Worm (Caenorhabditis elegans): ENCODE results near the gene bath-13.
"Not testable (repeated sequence)": the region's sequence is repeated elsewhere in the genome, so short reads cannot be mapped to it uniquely, and the experiment has no call there.

The bath-13 gene

ce11 chrII:2537754-2538153 lies 15.9 kb upstream of the bath-13 start, which contains the start of gene K02F6.7:
K02F6.7 (minus strand) TSS chrII:2537854.
- TF ChIP-seq F13C5.2 (tag; optimal IDR thresholded peaks at IDR 0.05): no peak
- TF ChIP-seq tra-4 (tag; optimal IDR thresholded peaks at IDR 0.05): no peak
- TF ChIP-seq hmg-4 (GFP tag; optimal IDR thresholded peaks at IDR 0.05): no peak
- no peak for TF ChIP-seq hmbx-1 (tag; optimal IDR thresholded peaks at IDR 0.05)
- TF ChIP-seq hnd-1 (tag; optimal IDR thresholded peaks at IDR 0.05): no peak
- no peak for TF ChIP-seq ama-1 (optimal IDR thresholded peaks at IDR 0.05)
- no peak for TF ChIP-seq pes-1 (GFP tag; IDR thresholded peaks at IDR 0.05)
- TF ChIP-seq tbx-37 (GFP tag; conservative IDR thresholded peaks at IDR 0.05): no peak
- no peak for TF ChIP-seq B0310.2 (tag; optimal IDR thresholded peaks at IDR 0.05)
- no peak for TF ChIP-seq tbx-11 (GFP tag; IDR thresholded peaks at IDR 0.05)
- TF ChIP-seq ceh-13 (GFP tag; optimal IDR thresholded peaks at IDR 0.05): no peak

DNA sequence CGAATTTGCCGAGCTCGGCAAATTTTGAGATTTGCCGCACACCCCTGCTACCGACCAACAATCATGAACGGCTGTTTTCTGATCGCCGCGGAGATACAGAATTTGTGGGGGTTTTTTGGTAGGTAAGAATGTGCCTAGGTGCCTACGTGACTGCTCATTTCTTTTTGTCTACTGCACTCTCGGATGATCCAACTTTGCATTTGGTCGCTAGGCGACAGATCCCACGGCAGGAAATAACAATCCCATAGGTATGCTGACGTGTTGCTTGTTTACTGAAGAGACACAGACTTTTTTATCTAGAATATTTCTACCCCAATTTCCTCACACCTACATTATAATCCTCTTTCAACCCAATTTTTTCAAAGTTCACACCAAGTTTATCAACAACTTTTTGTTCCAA lies 13.1 kb upstream of the bath-13 start, which contains the start of gene K02F6.8:
TSS of gene K02F6.8 (minus strand) at position 101 of the 400 bp plus-strand sequence.
- TF ChIP-seq tra-4 (tag; optimal IDR thresholded peaks at IDR 0.05); ama-1 (optimal IDR thresholded peaks at IDR 0.05); hmg-4 (GFP tag; optimal IDR thresholded peaks at IDR 0.05): not testable (repeated sequence)

ce11 chrII:2534459-2534858 lies 12.6 kb upstream of the bath-13 start, which contains the start of gene K02F6.5:
K02F6.5 (plus strand) TSS chrII:2534759.
- not testable (repeated sequence) for TF ChIP-seq tra-4 (tag; optimal IDR thresholded peaks at IDR 0.05); aly-1 (tag; optimal IDR thresholded peaks at IDR 0.05); hmg-4 (GFP tag; optimal IDR thresholded peaks at IDR 0.05)

ce11 chrII:2530496-2530895 lies 8.6 kb upstream of the bath-13 start, which contains the start of gene K02F6.6:
K02F6.6 (plus strand) TSS chrII:2530796.
- no peak for TF ChIP-seq ceh-36 (tag; optimal IDR thresholded peaks at IDR 0.05)
- TF ChIP-seq ama-1 (optimal IDR thresholded peaks at IDR 0.05): no peak
- TF ChIP-seq hmbx-1 (tag; optimal IDR thresholded peaks at IDR 0.05): no peak
- no peak for TF ChIP-seq pes-1 (GFP tag; IDR thresholded peaks at IDR 0.05)
- TF ChIP-seq aly-1 (tag; optimal IDR thresholded peaks at IDR 0.05): no peak
- no peak for TF ChIP-seq tra-4 (tag; optimal IDR thresholded peaks at IDR 0.05)
- no peak for TF ChIP-seq hmg-4 (GFP tag; optimal IDR thresholded peaks at IDR 0.05)
- TF ChIP-seq ceh-13 (GFP tag; optimal IDR thresholded peaks at IDR 0.05): no peak
- TF ChIP-seq hnd-1 (tag; optimal IDR thresholded peaks at IDR 0.05): no peak
- no peak for TF ChIP-seq tbx-11 (GFP tag; IDR thresholded peaks at IDR 0.05)

- TF ChIP-seq flt-1 (GFP tag; IDR thresholded peaks at IDR 0.05) (no peak), tbx-37 (GFP tag; conservative IDR thresholded peaks at IDR 0.05) (no peak), hmg-4 (GFP tag; optimal IDR thresholded peaks at IDR 0.05) (no peak), ceh-36 (tag; optimal IDR thresholded peaks at IDR 0.05) (peak; percentile 67), scrt-1 (GFP tag; IDR thresholded peaks at IDR 0.05) (no peak), pes-1 (GFP tag; IDR thresholded peaks at IDR 0.05) (no peak)
Measured at ce11 chrII:2526887-2527286, 5.0 kb upstream of the bath-13 start.

ce11 chrII:2525652-2526051 lies 3.8 kb upstream of the bath-13 start:
- no peak for TF ChIP-seq F13C5.2 (tag; optimal IDR thresholded peaks at IDR 0.05)
- TF ChIP-seq pes-1 (GFP tag; IDR thresholded peaks at IDR 0.05): 0 out of 2 replicates have a peak, but pooled peaks have one; percentile 40
- no peak for TF ChIP-seq aly-1 (tag; optimal IDR thresholded peaks at IDR 0.05)
- TF ChIP-seq hnd-1 (tag; optimal IDR thresholded peaks at IDR 0.05): no peak
- no peak for TF ChIP-seq hmbx-1 (tag; optimal IDR thresholded peaks at IDR 0.05)
- no peak for TF ChIP-seq tra-4 (tag; optimal IDR thresholded peaks at IDR 0.05)
- TF ChIP-seq ama-1 (optimal IDR thresholded peaks at IDR 0.05): no peak
- no peak for TF ChIP-seq tbx-11 (GFP tag; IDR thresholded peaks at IDR 0.05)
- TF ChIP-seq flt-1 (GFP tag; IDR thresholded peaks at IDR 0.05): no peak
- TF ChIP-seq scrt-1 (GFP tag; IDR thresholded peaks at IDR 0.05): no peak
- peak; percentile 97 for TF ChIP-seq ceh-36 (tag; optimal IDR thresholded peaks at IDR 0.05)
- no peak for TF ChIP-seq ets-7 (tag; optimal IDR thresholded peaks at IDR 0.05)

ce11 chrII:2518487-2518886 lies 3.4 kb downstream of the bath-13 start:
- TF ChIP-seq hmbx-1 (tag; optimal IDR thresholded peaks at IDR 0.05): no peak
- TF ChIP-seq F13C5.2 (tag; optimal IDR thresholded peaks at IDR 0.05): no peak
- TF ChIP-seq tra-4 (tag; optimal IDR thresholded peaks at IDR 0.05): no peak
- TF ChIP-seq ceh-36 (tag; optimal IDR thresholded peaks at IDR 0.05): no peak
- TF ChIP-seq ceh-13 (GFP tag; optimal IDR thresholded peaks at IDR 0.05): no peak
- no peak for TF ChIP-seq B0310.2 (tag; optimal IDR thresholded peaks at IDR 0.05)
- TF ChIP-seq ets-7 (tag; optimal IDR thresholded peaks at IDR 0.05): no peak
- no peak for TF ChIP-seq aly-1 (tag; optimal IDR thresholded peaks at IDR 0.05)
- TF ChIP-seq sea-1 (GFP tag; conservative IDR thresholded peaks at IDR 0.05): no peak
- no peak for TF ChIP-seq pes-1 (GFP tag; IDR thresholded peaks at IDR 0.05)
- no peak for TF ChIP-seq ama-1 (optimal IDR thresholded peaks at IDR 0.05)
- no peak for TF ChIP-seq hmg-4 (GFP tag; optimal IDR thresholded peaks at IDR 0.05)
- no peak for TF ChIP-seq flt-1 (GFP tag; IDR thresholded peaks at IDR 0.05)
- TF ChIP-seq tbx-11 (GFP tag; IDR thresholded peaks at IDR 0.05): no peak
- no peak for TF ChIP-seq tbx-37 (GFP tag; conservative IDR thresholded peaks at IDR 0.05)

DNA sequence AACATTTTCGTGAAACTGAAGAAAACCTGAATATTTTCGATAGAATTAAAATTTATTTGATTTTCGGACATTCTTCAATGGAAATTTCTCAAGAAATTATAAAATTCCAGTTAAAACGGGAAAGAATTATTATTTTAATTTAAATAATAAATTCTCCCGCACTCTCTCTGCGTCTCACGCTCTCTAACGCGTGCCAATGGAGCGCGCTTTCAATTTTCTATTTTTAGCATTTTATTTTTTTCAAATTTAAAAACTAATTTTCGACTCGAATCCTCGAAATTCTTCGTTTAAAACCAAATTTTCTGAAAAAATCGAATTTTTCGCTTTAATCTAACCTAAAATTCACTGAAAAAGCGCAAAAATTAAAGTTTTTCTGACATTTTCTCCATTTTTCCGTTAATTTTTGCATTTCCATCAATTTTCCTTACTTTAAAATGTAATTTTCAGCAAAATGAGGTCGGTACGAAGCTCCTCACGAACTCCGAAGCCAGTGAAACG lies 17.4 kb downstream of the bath-13 start, which contains the start of gene gbas-1:
TSS of gene gbas-1 (plus strand) at position 448 of the 498 bp plus-strand sequence.
- TF ChIP-seq ama-1 (optimal IDR thresholded peaks at IDR 0.05): no peak
- no peak for TF ChIP-seq pes-1 (GFP tag; IDR thresholded peaks at IDR 0.05)
- no peak for TF ChIP-seq ets-7 (tag; optimal IDR thresholded peaks at IDR 0.05)
- no peak for TF ChIP-seq F13C5.2 (tag; optimal IDR thresholded peaks at IDR 0.05)
- no peak for TF ChIP-seq scrt-1 (GFP tag; IDR thresholded peaks at IDR 0.05)
- TF ChIP-seq tbx-11 (GFP tag; IDR thresholded peaks at IDR 0.05): no peak
- TF ChIP-seq hmg-4 (GFP tag; optimal IDR thresholded peaks at IDR 0.05): no peak
- TF ChIP-seq tbx-37 (GFP tag; conservative IDR thresholded peaks at IDR 0.05): no peak
- no peak for TF ChIP-seq sea-1 (GFP tag; conservative IDR thresholded peaks at IDR 0.05)
- no peak for TF ChIP-seq B0310.2 (tag; optimal IDR thresholded peaks at IDR 0.05)
- no peak for TF ChIP-seq ceh-36 (tag; optimal IDR thresholded peaks at IDR 0.05)
- TF ChIP-seq hmbx-1 (tag; optimal IDR thresholded peaks at IDR 0.05): no peak
- no peak for TF ChIP-seq ceh-13 (GFP tag; optimal IDR thresholded peaks at IDR 0.05)
- TF ChIP-seq flt-1 (GFP tag; IDR thresholded peaks at IDR 0.05): no peak
- TF ChIP-seq tra-4 (tag; optimal IDR thresholded peaks at IDR 0.05): no peak
- TF ChIP-seq aly-1 (tag; optimal IDR thresholded peaks at IDR 0.05): no peak
- no peak for TF ChIP-seq hnd-1 (tag; optimal IDR thresholded peaks at IDR 0.05)

Data from whole organism, early embryonic.